Worm (Caenorhabditis elegans) whole organism, late embryonic: ENCODE measurements around the gene npp-1.

ENCODE experiments used
- C08G9.2 ChIP-seq: sonication (generic microtip); optimal IDR thresholded peaks from 2 replicates; lab custom pipeline; 2016; ENCODE audit warnings: mild to moderate bottlenecking, missing genetic modification characterization, moderate library complexity, missing compliant biosample characterization
- ceh-14 ChIP-seq: sonication (generic microtip); optimal IDR thresholded peaks from 2 replicates; lab custom pipeline; 2016; ENCODE audit warnings: missing genotype, missing genetic modification characterization, missing compliant biosample characterization
- ceh-18 ChIP-seq: sonication (generic microtip); optimal IDR thresholded peaks from 2 replicates; lab custom pipeline; 2016; ENCODE audit warnings: missing genetic modification characterization, missing compliant biosample characterization
- ceh-19 ChIP-seq: fragments of 200-800 bp; sonication (Bioruptor generic); optimal IDR thresholded peaks from 2 replicates; lab custom pipeline; 2018; ENCODE audit warnings: mild to moderate bottlenecking, missing genetic modification characterization, missing compliant biosample characterization
- ceh-30 ChIP-seq: fragments of 150-350 bp; optimal IDR thresholded peaks from 2 replicates; lab custom pipeline; 2014; ENCODE audit warnings: missing biosample characterization, missing genetic modification characterization
- ceh-31 ChIP-seq: sonication (generic microtip); optimal IDR thresholded peaks from 2 replicates; lab custom pipeline; 2016; ENCODE audit warnings: missing genetic modification characterization, missing compliant biosample characterization
- ceh-34 ChIP-seq: sonication (generic microtip); optimal IDR thresholded peaks from 2 replicates; lab custom pipeline; 2016; ENCODE audit warnings: mild to moderate bottlenecking, missing genetic modification characterization, missing compliant biosample characterization
- ceh-48 ChIP-seq: sonication (generic microtip); optimal IDR thresholded peaks from 2 replicates; lab custom pipeline; 2016; ENCODE audit warnings: missing genetic modification characterization, inconsistent platforms, missing compliant biosample characterization
- ceh-6 ChIP-seq: fragments of 200-800 bp; sonication (Bioruptor generic); optimal IDR thresholded peaks from 2 replicates; lab custom pipeline; 2018; ENCODE audit warnings: mild to moderate bottlenecking, missing genetic modification characterization, missing compliant biosample characterization
- elt-2 ChIP-seq: sonication (generic microtip); optimal IDR thresholded peaks from 2 replicates; lab custom pipeline; 2016; ENCODE audit warnings: missing genetic modification reagents, missing genetic modification characterization, missing compliant biosample characterization
- elt-4 ChIP-seq: sonication (generic microtip); optimal IDR thresholded peaks from 2 replicates; lab custom pipeline; 2016; ENCODE audit warnings: missing genetic modification characterization, missing compliant biosample characterization
- ets-4 ChIP-seq: sonication (generic microtip); optimal IDR thresholded peaks from 2 replicates; lab custom pipeline; 2016; ENCODE audit warnings: missing genetic modification characterization, missing compliant biosample characterization
- eyg-1 ChIP-seq: sonication (generic microtip); optimal IDR thresholded peaks from 2 replicates; lab custom pipeline; 2016; ENCODE audit warnings: missing genotype, missing genetic modification characterization, missing compliant biosample characterization
- fax-1 ChIP-seq: sonication (generic microtip); optimal IDR thresholded peaks from 2 replicates; lab custom pipeline; 2016; ENCODE audit warnings: missing genotype, missing genetic modification characterization, missing compliant biosample characterization
- fkh-6 ChIP-seq: sonication (generic microtip); optimal IDR thresholded peaks from 2 replicates; lab custom pipeline; 2016; ENCODE audit warnings: missing genetic modification characterization, missing compliant biosample characterization
- hlh-30 ChIP-seq: sonication (generic microtip); optimal IDR thresholded peaks from 2 replicates; lab custom pipeline; 2017; ENCODE audit warnings: antibody characterized with exemption, missing genetic modification characterization, missing compliant biosample characterization; ENCODE audit not compliant: insufficient read depth
- hlh-6 ChIP-seq: sonication (generic microtip); optimal IDR thresholded peaks from 2 replicates; lab custom pipeline; 2016; ENCODE audit warnings: missing genotype, missing genetic modification characterization, missing compliant biosample characterization
- hlh-8 ChIP-seq: sonication (generic microtip); optimal IDR thresholded peaks from 2 replicates; lab custom pipeline; 2016; ENCODE audit warnings: missing genotype, missing genetic modification characterization, missing compliant biosample characterization
- nfya-1 ChIP-seq: sonication (generic microtip); optimal IDR thresholded peaks from 2 replicates; lab custom pipeline; 2017; ENCODE audit warnings: missing genetic modification characterization, mild to moderate bottlenecking, missing compliant biosample characterization, antibody characterized with exemption, moderate library complexity
- nhr-11 ChIP-seq: fragments of 150-350 bp; optimal IDR thresholded peaks from 2 replicates; lab custom pipeline; 2014; ENCODE audit warnings: missing biosample characterization, missing genetic modification characterization
- pax-1 ChIP-seq: fragments of 150-350 bp; optimal IDR thresholded peaks from 2 replicates; lab custom pipeline; 2014; ENCODE audit warnings: missing biosample characterization, missing genetic modification characterization
- pha-4 ChIP-seq: fragments of 150-350 bp; optimal IDR thresholded peaks from 2 replicates; lab custom pipeline; 2018; ENCODE audit warnings: missing biosample characterization, missing genetic modification reagents, missing genetic modification characterization
- pqm-1 ChIP-seq: sonication (generic microtip); optimal IDR thresholded peaks from 2 replicates; lab custom pipeline; 2016; ENCODE audit warnings: missing genetic modification characterization, missing compliant biosample characterization
- ref-2 ChIP-seq: sonication (generic microtip); optimal IDR thresholded peaks from 2 replicates; lab custom pipeline; 2016; ENCODE audit warnings: missing genetic modification characterization, missing compliant biosample characterization
- rnt-1 ChIP-seq: sonication (generic microtip); optimal IDR thresholded peaks from 2 replicates; lab custom pipeline; 2016; ENCODE audit warnings: missing genetic modification characterization, missing compliant biosample characterization
- sox-2 ChIP-seq: fragments of 200-800 bp; sonication (Bioruptor generic); IDR thresholded peaks from 2 replicates; pipeline ENCODE4 v1.3.6; 2022; ENCODE audit warnings: missing genetic modification reagents, missing genetic modification characterization, missing compliant biosample characterization
- tbx-2 ChIP-seq: sonication (generic microtip); optimal IDR thresholded peaks from 2 replicates; lab custom pipeline; 2016; ENCODE audit warnings: missing genetic modification characterization, missing compliant biosample characterization
- unc-42 ChIP-seq: sonication (generic microtip); optimal IDR thresholded peaks from 2 replicates; lab custom pipeline; 2016; ENCODE audit warnings: missing genotype, missing genetic modification characterization, missing compliant biosample characterization
- unc-86 ChIP-seq: sonication (generic microtip); optimal IDR thresholded peaks from 2 replicates; lab custom pipeline; 2016; ENCODE audit warnings: missing genetic modification characterization, missing compliant biosample characterization
- zip-5 ChIP-seq: sonication (generic microtip); optimal IDR thresholded peaks from 2 replicates; lab custom pipeline; 2016; ENCODE audit warnings: missing genetic modification characterization, missing compliant biosample characterization
- ztf-16 ChIP-seq: sonication (generic microtip); optimal IDR thresholded peaks from 2 replicates; lab custom pipeline; 2017; ENCODE audit warnings: missing genetic modification characterization, missing compliant biosample characterization

The npp-1 gene

DNA sequence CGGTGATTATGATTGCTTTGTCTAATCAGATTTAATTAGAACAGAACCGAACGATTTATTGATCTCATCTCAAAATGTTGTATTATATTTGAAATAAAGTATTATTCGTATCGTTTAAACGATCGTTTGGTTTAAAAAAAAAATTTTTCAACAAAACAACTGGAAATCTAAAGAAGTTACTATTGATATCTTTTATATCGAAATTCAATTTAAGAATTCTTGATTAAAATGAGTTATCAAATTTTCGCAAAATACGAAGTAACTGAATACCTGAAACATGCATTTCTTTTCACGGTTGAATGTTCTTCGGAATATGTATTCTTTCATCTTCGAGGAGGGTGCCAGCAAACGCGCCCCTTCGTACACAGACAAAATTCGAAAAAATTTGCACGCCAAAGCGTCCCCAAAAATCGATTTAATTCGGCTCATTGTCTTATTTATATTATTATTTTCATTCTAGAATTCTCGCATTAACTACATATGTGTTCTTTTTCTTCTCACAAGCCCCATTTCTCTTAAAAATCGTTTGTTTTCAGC lies at the start of gene npp-1:
Gene npp-1 (plus strand): TSS at position 537 of the 537 bp plus-strand sequence.
- TF ChIP-seq nfya-1 (tag; lab: Kevin White, UChicago) (peak; percentile 14), ztf-16 (tag; lab: Kevin White, UChicago) (no peak), ceh-48 (tag; lab: Kevin White, UChicago) (peak; percentile 38), zip-5 (tag; lab: Kevin White, UChicago) (peak; percentile 29), ceh-14 (tag; lab: Kevin White, UChicago) (peak; percentile 23), ref-2 (peak; percentile 21), ets-4 (peak; percentile 12), unc-86 (no peak), fax-1 (tag; lab: Kevin White, UChicago) (peak; percentile 16), elt-2 (tag; lab: Kevin White, UChicago) (peak; percentile 43), hlh-30 (tag; lab: Kevin White, UChicago) (no peak), C08G9.2 (tag; lab: Kevin White, UChicago) (peak; percentile 12), tbx-2 (tag; lab: Kevin White, UChicago) (peak; percentile 59), unc-42 (tag; lab: Kevin White, UChicago) (peak; percentile 6), hlh-8 (tag; lab: Kevin White, UChicago) (peak; percentile 25), ceh-31 (tag; lab: Kevin White, UChicago) (peak; percentile 81), ceh-18 (tag; lab: Kevin White, UChicago) (no peak)

DNA sequence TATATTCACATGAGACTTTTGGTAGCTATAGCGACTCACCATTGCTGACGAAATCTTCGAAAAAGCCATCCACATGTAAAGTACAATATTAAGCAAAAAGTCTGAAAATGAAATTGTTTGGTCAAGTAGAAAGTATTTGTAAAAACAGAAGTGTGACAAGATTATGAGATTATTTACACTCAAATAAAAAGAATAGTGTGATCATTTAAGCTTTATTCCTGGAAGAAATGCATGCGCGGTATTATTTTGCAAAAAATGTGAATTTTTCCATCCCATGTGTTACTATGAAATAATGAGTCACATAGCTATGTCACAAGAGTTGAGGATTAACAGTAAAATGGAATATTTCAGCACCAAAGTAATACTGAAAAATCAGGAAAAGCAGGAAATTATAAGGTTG lies 47.7 kb upstream of the npp-1 start, which contains the start of gene dct-15:
Gene dct-15 (minus strand): TSS at position 101 of the 400 bp plus-strand sequence.
- TF ChIP-seq pqm-1 (no peak), ref-2 (no peak)

DNA sequence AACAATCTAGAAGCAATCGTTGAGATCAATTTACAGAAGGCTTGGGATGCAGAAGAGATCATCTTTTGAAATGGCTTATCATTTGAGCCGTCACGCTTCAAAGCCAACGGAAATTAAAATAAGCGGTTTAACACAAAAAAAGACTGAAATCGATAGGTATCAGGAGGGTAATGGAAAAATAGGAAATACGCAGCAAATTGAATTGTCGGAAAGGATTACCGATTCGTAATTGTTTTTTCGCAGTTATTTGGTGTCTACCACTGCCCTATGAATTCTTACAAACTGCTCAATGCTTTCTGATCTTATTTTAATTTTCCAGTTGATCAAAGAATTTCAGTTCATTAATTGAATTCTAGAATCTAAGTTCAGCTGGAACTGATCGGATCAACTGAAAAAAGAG lies 46.8 kb upstream of the npp-1 start:
- no peak for TF ChIP-seq pha-4 (tag; lab: Kevin White, UChicago)
- TF ChIP-seq ceh-6 (GFP tag; lab: Kevin White, UChicago), result no peak
- TF ChIP-seq elt-4 (tag; lab: Kevin White, UChicago), result no peak
- no peak for TF ChIP-seq fkh-6 (tag; lab: Kevin White, UChicago)

DNA sequence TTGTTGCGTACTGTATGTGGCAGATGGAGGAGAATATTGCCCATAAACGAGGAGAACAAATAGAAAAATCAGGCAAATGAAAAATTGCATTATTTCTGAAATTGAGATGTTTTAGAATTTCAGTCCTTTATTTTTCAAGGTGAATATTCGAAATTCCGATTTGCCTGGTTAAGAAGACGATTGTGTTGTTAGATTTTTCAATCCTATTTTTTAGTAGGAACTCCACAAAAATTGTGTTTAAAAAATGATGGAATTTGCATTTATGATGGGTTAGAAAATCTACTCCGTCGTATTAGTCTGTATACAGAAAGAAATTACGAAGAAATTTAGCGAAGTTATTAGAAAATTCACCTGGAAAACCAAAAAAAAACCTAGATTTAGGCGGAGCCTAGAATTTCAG lies 42.9 kb upstream of the npp-1 start, which contains the start of gene egl-20:
Gene egl-20 (minus strand): TSS at position 101 of the 400 bp plus-strand sequence.
- TF ChIP-seq ceh-30 (no peak), ceh-19 (GFP tag; lab: Kevin White, UChicago) (no peak), rnt-1 (no peak), pqm-1 (no peak), nhr-11 (no peak), ref-2 (no peak)

DNA sequence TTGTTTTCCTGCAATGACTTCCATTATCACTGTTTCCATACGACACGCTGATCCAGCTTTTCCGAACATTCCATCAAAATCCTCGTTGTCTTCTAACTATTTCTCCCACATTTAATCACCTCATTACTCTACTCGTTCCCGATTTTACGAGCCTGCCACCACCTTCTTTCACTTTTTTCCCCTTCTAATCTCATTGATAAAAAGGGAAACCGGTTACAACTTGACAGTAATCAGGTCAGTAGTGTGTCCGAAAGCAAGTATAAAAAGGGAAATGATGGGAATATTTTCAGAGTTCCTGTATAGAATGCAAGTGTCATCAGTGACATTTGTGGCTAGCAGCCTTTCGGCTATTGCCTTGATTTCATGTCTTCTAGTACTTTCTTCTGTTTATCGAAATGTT lies 36.7 kb upstream of the npp-1 start, which contains the start of gene col-123:
Gene col-123 (plus strand): TSS at position 301 of the 400 bp plus-strand sequence.
- TF ChIP-seq pax-1 (tag; lab: Kevin White, UChicago) (no peak), ceh-6 (GFP tag; lab: Kevin White, UChicago) (no peak), fkh-6 (tag; lab: Kevin White, UChicago) (no peak), hlh-6 (tag; lab: Kevin White, UChicago) (no peak), elt-2 (tag; lab: Kevin White, UChicago) (no peak), eyg-1 (tag; lab: Kevin White, UChicago) (no peak), ceh-34 (no peak), ceh-14 (tag; lab: Kevin White, UChicago) (no peak), sox-2 (GFP tag; lab: Robert Waterston, UW) (no peak), ztf-16 (tag; lab: Kevin White, UChicago) (no peak), hlh-8 (tag; lab: Kevin White, UChicago) (no peak)

DNA sequence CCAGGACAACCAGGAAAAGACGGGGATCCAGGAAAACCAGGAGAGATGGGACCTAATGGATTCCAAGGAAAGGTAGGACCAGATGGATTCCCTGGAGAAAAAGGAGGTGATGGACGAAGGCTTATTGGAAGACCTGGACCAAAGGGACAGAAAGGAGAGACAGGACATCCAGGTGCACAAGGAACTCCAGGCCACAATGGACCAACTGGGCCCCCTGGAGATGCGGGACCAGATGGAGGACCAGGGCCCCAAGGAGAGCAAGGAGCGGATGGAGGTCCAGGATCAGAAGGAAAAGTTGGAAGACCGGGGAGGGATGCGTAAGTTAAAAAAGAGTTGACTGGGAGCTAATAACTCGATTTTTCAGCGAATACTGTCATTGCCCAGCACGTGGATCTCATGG lies 35.7 kb upstream of the npp-1 start:
- TF ChIP-seq ets-4, result no peak
- peak; percentile 9 for TF ChIP-seq C08G9.2 (tag; lab: Kevin White, UChicago)
